Fruit fly (Drosophila melanogaster): ENCODE measurements around the gene Snmp2.

DNA sequence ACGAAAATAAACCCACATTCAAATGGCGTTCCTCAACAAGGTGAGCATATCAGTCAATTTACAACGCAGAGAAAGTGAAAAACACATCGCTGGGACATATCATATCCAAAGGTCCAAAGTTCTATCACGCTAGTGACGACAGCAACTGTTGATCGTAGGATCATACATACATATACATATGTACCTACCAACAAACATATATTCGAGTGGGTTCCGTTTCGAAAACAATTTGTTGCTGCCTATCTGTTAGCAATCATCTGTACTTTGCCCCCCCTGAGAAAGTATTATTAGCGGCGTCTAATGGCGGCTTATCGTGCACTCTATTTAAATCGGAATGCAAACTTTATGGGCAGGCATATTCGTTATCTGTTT, 23.4 kb downstream of the Snmp2 start:
- TF ChIP-seq insv (optimal IDR thresholded peaks at IDR 0.05) (no peak), h (optimal IDR thresholded peaks at IDR 0.05) (no peak), psq (optimal IDR thresholded peaks at IDR 0.05) (no peak), Myc (optimal IDR thresholded peaks at IDR 0.05) (no peak), Sin3A (optimal IDR thresholded peaks at IDR 0.05) (no peak)

All from Kc167 (cell line).